Worm (Caenorhabditis elegans): Measurements from ENCODE around the gene Y59C2A.1.

DNA sequence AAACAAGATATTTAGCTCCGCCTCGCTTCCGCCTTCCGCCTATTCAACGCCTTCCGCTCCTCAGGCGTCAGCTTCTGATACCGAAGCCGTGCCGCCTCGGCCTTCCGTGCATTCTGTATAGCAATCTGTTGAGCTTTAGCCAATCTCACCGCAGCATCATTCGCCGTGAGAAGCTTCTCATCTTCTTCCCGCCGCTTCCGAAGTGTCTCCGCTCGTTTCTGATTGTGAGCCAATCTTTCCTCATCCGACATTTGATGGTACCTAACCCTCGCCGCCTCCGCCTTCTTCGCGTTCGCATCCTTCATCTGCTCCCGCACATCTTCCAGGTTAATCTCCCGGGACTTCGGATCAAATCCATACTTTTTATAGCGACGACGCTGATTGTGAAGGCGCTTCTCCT lies 7.6 kb downstream of the Y59C2A.1 start:
- TF ChIP-seq snpc-4 (tag; optimal IDR thresholded peaks at IDR 0.05) (no peak), lsy-2 (tag; optimal IDR thresholded peaks at IDR 0.05) (no peak), pha-4 (tag; optimal IDR thresholded peaks at IDR 0.05) (no peak), unc-62 (GFP tag; optimal IDR thresholded peaks at IDR 0.05) (no peak), elt-3 (tag; optimal IDR thresholded peaks at IDR 0.05) (no peak), nhr-2 (tag; optimal IDR thresholded peaks at IDR 0.05) (no peak), lin-13 (tag; optimal IDR thresholded peaks at IDR 0.05) (no peak), blmp-1 (tag; optimal IDR thresholded peaks at IDR 0.05) (no peak), ceh-83 (GFP tag; optimal IDR thresholded peaks at IDR 0.05) (no peak)
